Worm (Caenorhabditis elegans) whole organism, midembryonic: ENCODE measurements around the gene T04C12.7.

Experiments
- T22C8.4 ChIP-seq: fragments of 200-800 bp; sonication (Bioruptor generic); IDR thresholded peaks from 2 replicates; pipeline ENCODE4 v1.3.6; 2022; ENCODE audit warnings: missing genetic modification characterization, missing compliant biosample characterization
- cog-1 ChIP-seq: sonication (generic microtip); optimal IDR thresholded peaks from 2 replicates; lab custom pipeline; 2016; ENCODE audit warnings: missing genetic modification characterization, missing compliant biosample characterization
- flt-1 ChIP-seq: fragments of 200-800 bp; sonication (Bioruptor generic); IDR thresholded peaks from 2 replicates; pipeline ENCODE4 v1.3.6; 2022; ENCODE audit warnings: missing genetic modification characterization, missing compliant biosample characterization
- klf-2 ChIP-seq: fragments of 200-800 bp; sonication (Bioruptor generic); conservative IDR thresholded peaks from 2 replicates; pipeline ENCODE4 v1.3.6; 2022; ENCODE audit warnings: missing genetic modification reagents, missing genetic modification characterization, missing compliant biosample characterization
- med-1 ChIP-seq: sonication (generic microtip); optimal IDR thresholded peaks from 2 replicates; lab custom pipeline; 2017; ENCODE audit warnings: missing genetic modification characterization, mild to moderate bottlenecking, missing compliant biosample characterization, antibody characterized with exemption, missing genetic modification reagents; ENCODE audit not compliant: insufficient read depth
- ref-1 ChIP-seq: fragments of 200-800 bp; sonication (Bioruptor generic); conservative IDR thresholded peaks from 2 replicates; pipeline ENCODE4 v1.3.6; 2022; ENCODE audit warnings: missing genetic modification reagents, missing genetic modification characterization, missing compliant biosample characterization
- tab-1 ChIP-seq: fragments of 200-800 bp; sonication (Bioruptor generic); IDR thresholded peaks from 2 replicates; pipeline ENCODE4 v1.3.6; 2022; ENCODE audit warnings: missing genetic modification characterization, missing compliant biosample characterization
- ztf-23 ChIP-seq: fragments of 200-800 bp; sonication (Bioruptor generic); IDR thresholded peaks from 2 replicates; pipeline ENCODE4 v1.3.6; 2022; ENCODE audit warnings: missing genetic modification reagents, missing genetic modification characterization, missing compliant biosample characterization
- ztf-29 ChIP-seq: fragments of 200-800 bp; sonication (Bioruptor generic); IDR thresholded peaks from 2 replicates; pipeline ENCODE4 v1.3.6; 2022; ENCODE audit warnings: missing genetic modification reagents, missing genetic modification characterization, missing compliant biosample characterization

Gene T04C12.7

DNA sequence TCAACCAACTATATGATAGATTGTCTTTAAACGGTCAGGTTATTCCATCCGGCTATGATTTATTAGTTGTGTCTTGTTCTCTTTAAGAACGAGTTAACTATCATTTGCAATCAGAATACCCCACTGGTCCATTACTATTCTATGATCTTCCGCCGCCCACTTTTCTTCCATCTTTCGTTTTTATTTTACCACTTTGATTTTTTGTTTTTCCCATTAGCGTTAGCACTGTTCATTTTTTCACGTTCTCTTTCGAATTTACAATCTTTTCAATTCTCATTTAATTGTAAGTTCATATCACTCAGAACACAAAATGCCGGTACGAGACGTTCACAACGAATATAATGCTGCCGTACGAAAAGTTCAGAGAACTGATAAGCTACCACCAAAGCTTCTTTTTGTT, at the start of gene T04C12.7:
TSS of gene T04C12.7 (plus strand) at position 301 of the 400 bp plus-strand sequence.
- TF ChIP-seq cog-1: no peak
- TF ChIP-seq med-1 (GFP tag; lab: Kevin White, UChicago): no peak
- no peak for TF ChIP-seq ztf-29
- no peak for TF ChIP-seq T22C8.4 (GFP tag; lab: Robert Waterston, UW)
- TF ChIP-seq tab-1 (GFP tag; lab: Robert Waterston, UW): no peak
- no peak for TF ChIP-seq flt-1 (GFP tag; lab: Robert Waterston, UW)
- no peak for TF ChIP-seq ztf-23 (GFP tag; lab: Robert Waterston, UW)

ce11 chrV:11007651-11008050, 46.3 kb upstream of the T04C12.7 start:
- TF ChIP-seq klf-2 (GFP tag; lab: Robert Waterston, UW) (no peak), ref-1 (GFP tag; lab: Robert Waterston, UW) (no peak), cog-1 (no peak)

DNA sequence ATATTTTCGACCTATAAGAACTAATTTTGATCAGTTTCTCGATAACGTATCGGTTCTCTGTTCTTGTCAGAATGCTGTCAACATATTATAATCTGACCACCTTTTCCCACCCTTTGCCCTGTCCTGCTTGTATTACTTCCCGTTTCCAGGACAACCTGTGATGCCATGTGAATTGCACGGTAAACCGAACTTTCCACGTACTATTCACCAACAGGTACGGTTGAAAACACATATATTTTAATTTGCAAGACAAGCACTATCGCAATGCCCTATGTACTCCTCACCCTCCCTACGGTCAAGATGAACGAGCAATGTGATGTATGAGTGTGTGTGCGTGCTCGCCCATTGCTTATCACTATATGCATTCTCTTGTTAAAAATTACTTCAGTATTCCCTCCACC, 44.8 kb upstream of the T04C12.7 start:
- TF ChIP-seq klf-2 (GFP tag; lab: Robert Waterston, UW) (no peak), ztf-29 (no peak), tab-1 (GFP tag; lab: Robert Waterston, UW) (no peak), cog-1 (no peak), ztf-23 (GFP tag; lab: Robert Waterston, UW) (no peak), med-1 (GFP tag; lab: Kevin White, UChicago) (no peak), ref-1 (GFP tag; lab: Robert Waterston, UW) (no peak), flt-1 (GFP tag; lab: Robert Waterston, UW) (no peak), T22C8.4 (GFP tag; lab: Robert Waterston, UW) (no peak)

DNA sequence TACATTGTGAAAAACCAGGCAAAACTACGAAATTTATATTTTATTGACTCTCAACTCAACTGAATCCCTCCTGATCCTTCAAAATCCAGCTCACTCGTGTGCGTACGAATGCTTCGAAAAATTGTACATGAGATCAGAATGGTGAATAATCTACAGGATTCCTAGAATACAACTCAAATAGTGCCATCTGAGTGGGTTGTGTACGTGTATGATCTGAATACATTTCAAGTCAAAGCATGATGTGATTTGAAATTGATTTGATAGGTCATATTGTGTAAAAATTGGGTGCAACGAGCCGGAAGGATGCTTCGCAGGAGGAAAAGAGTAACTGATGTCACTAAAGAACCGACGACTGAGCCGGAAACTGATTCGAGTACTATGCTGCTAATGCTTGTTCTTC, 43.2 kb upstream of the T04C12.7 start:
- no peak for TF ChIP-seq flt-1 (GFP tag; lab: Robert Waterston, UW)
- TF ChIP-seq med-1 (GFP tag; lab: Kevin White, UChicago): no peak
- no peak for TF ChIP-seq ztf-29
- TF ChIP-seq ztf-23 (GFP tag; lab: Robert Waterston, UW): no peak
- no peak for TF ChIP-seq ref-1 (GFP tag; lab: Robert Waterston, UW)
- no peak for TF ChIP-seq tab-1 (GFP tag; lab: Robert Waterston, UW)
- no peak for TF ChIP-seq T22C8.4 (GFP tag; lab: Robert Waterston, UW)
- TF ChIP-seq klf-2 (GFP tag; lab: Robert Waterston, UW): no peak
- TF ChIP-seq cog-1: no peak

DNA sequence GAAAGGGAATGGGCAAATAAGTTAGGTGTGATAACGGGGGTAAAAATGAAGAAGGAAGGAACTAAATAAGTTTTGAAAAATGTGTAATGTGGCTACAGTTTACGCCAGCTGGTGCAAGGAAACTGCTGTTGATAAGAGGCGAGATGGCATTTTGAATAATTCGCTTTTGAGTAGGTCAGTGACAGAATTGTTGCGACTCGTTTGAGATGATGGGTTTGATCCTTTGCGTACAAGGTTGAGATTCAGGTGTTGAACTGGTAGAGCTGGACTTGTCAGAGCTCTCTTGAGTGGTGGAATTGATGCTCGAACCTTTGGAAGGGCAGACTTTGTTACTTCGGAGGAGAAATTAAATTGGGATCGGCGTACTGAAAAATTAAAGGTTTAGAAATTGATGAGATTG, 42.1 kb upstream of the T04C12.7 start:
- TF ChIP-seq ztf-29 (no peak), ref-1 (GFP tag; lab: Robert Waterston, UW) (no peak), tab-1 (GFP tag; lab: Robert Waterston, UW) (no peak), med-1 (GFP tag; lab: Kevin White, UChicago) (no peak), ztf-23 (GFP tag; lab: Robert Waterston, UW) (no peak), T22C8.4 (GFP tag; lab: Robert Waterston, UW) (no peak), klf-2 (GFP tag; lab: Robert Waterston, UW) (no peak), flt-1 (GFP tag; lab: Robert Waterston, UW) (no peak), cog-1 (no peak)

DNA sequence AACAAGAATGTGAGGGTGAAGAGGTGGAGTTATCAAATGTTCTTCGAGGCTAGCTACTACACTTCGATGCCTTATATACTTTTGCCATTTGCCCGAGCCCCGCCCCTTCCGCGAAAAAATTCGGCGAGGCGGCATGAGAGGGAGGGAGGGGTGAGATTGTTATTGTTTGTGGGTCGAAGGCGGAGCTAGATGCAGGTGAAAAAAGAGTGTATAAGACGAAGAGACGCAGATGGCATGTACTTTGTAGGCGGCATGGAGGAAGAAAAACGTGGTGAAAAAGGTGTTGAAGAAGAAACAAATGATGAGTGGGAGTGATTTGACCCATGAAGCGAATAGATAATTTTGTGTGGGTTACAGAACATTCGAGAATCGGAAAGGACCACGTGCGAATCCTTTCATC, 41.5 kb upstream of the T04C12.7 start, which contains the start of gene C13G3.1:
TSS of gene C13G3.1 (minus strand) at position 47 of the 400 bp plus-strand sequence.
- no peak for TF ChIP-seq flt-1 (GFP tag; lab: Robert Waterston, UW)
- TF ChIP-seq T22C8.4 (GFP tag; lab: Robert Waterston, UW): no peak
- TF ChIP-seq med-1 (GFP tag; lab: Kevin White, UChicago): no peak
- TF ChIP-seq ref-1 (GFP tag; lab: Robert Waterston, UW): no peak
- TF ChIP-seq ztf-23 (GFP tag; lab: Robert Waterston, UW): no peak
- TF ChIP-seq cog-1: no peak
- no peak for TF ChIP-seq tab-1 (GFP tag; lab: Robert Waterston, UW)
- TF ChIP-seq ztf-29: no peak
- no peak for TF ChIP-seq klf-2 (GFP tag; lab: Robert Waterston, UW)

ce11 chrV:11013179-11013578, 40.7 kb upstream of the T04C12.7 start:
- TF ChIP-seq ztf-23 (GFP tag; lab: Robert Waterston, UW) (no peak), klf-2 (GFP tag; lab: Robert Waterston, UW) (no peak), flt-1 (GFP tag; lab: Robert Waterston, UW) (no peak), ref-1 (GFP tag; lab: Robert Waterston, UW) (no peak), T22C8.4 (GFP tag; lab: Robert Waterston, UW) (no peak), med-1 (GFP tag; lab: Kevin White, UChicago) (no peak), ztf-29 (no peak), cog-1 (no peak), tab-1 (GFP tag; lab: Robert Waterston, UW) (no peak)

ce11 chrV:11014758-11015157, 39.2 kb upstream of the T04C12.7 start:
- TF ChIP-seq tab-1 (GFP tag; lab: Robert Waterston, UW): no peak
- no peak for TF ChIP-seq T22C8.4 (GFP tag; lab: Robert Waterston, UW)
- TF ChIP-seq klf-2 (GFP tag; lab: Robert Waterston, UW): no peak
- no peak for TF ChIP-seq ref-1 (GFP tag; lab: Robert Waterston, UW)
- no peak for TF ChIP-seq med-1 (GFP tag; lab: Kevin White, UChicago)
- TF ChIP-seq ztf-23 (GFP tag; lab: Robert Waterston, UW): no peak
- TF ChIP-seq ztf-29: no peak
- no peak for TF ChIP-seq cog-1
- no peak for TF ChIP-seq flt-1 (GFP tag; lab: Robert Waterston, UW)

- no peak for TF ChIP-seq med-1 (GFP tag; lab: Kevin White, UChicago)
- no peak for TF ChIP-seq T22C8.4 (GFP tag; lab: Robert Waterston, UW)
- no peak for TF ChIP-seq klf-2 (GFP tag; lab: Robert Waterston, UW)
- no peak for TF ChIP-seq ztf-29
- no peak for TF ChIP-seq ztf-23 (GFP tag; lab: Robert Waterston, UW)
- TF ChIP-seq cog-1: no peak
- TF ChIP-seq flt-1 (GFP tag; lab: Robert Waterston, UW): no peak
- no peak for TF ChIP-seq ref-1 (GFP tag; lab: Robert Waterston, UW)
- TF ChIP-seq tab-1 (GFP tag; lab: Robert Waterston, UW): no peak
Observed at ce11 chrV:11016846-11017553, 36.9 kb upstream of the T04C12.7 start.
